Fruit fly (Drosophila melanogaster) whole organism, embryonic: Measurements from ENCODE around the gene Spn28Dc.

Experiments used
- BtbVII ChIP-seq: fragments of 200-800 bp; sonication (Bioruptor generic); optimal IDR thresholded peaks from 3 replicates; lab custom pipeline; 2017; ENCODE audit warnings: missing biosample characterization, mild to moderate bottlenecking, missing genetic modification characterization
- CG10366 ChIP-seq: fragments of 200-800 bp; sonication (Bioruptor generic); IDR thresholded peaks from 2 replicates; pipeline ENCODE4 v1.3.6; 2022; ENCODE audit warnings: missing biosample characterization, missing genetic modification characterization
- CG10543 ChIP-seq: fragments of 200-800 bp; sonication (Bioruptor generic); optimal IDR thresholded peaks from 3 replicates; lab custom pipeline; 2017; ENCODE audit warnings: missing biosample characterization, mild to moderate bottlenecking, missing genetic modification characterization, moderate library complexity
- CG10979 ChIP-seq: fragments of 200-800 bp; sonication (Bioruptor generic); optimal IDR thresholded peaks from 2 replicates; lab custom pipeline; 2018; ENCODE audit warnings: missing biosample characterization, mild to moderate bottlenecking, missing genetic modification characterization, moderate library complexity
- CG11504 ChIP-seq: fragments of 200-800 bp; sonication (Bioruptor generic); optimal IDR thresholded peaks from 3 replicates; lab custom pipeline; 2019; ENCODE audit warnings: missing biosample characterization, mild to moderate bottlenecking, missing genetic modification characterization, moderate library complexity
- CG11723 ChIP-seq: fragments of 200-800 bp; sonication (Bioruptor generic); optimal IDR thresholded peaks from 2 replicates; lab custom pipeline; 2017; ENCODE audit warnings: missing biosample characterization, mild to moderate bottlenecking, missing genetic modification characterization
- CG12769 ChIP-seq: fragments of 200-800 bp; sonication (Bioruptor generic); optimal IDR thresholded peaks from 2 replicates; lab custom pipeline; 2019; ENCODE audit warnings: missing biosample characterization, mild to moderate bottlenecking, missing genetic modification characterization, moderate library complexity
- CG13287 ChIP-seq: fragments of 200-800 bp; sonication (Bioruptor generic); IDR thresholded peaks from 2 replicates; pipeline ENCODE4 v1.3.6; 2022; ENCODE audit warnings: missing biosample characterization, missing genetic modification characterization; ENCODE audit not compliant: partially characterized antibody
- CG13894 ChIP-seq: fragments of 200-800 bp; sonication (Bioruptor generic); optimal IDR thresholded peaks from 3 replicates; lab custom pipeline; 2018; ENCODE audit warnings: missing biosample characterization, mild to moderate bottlenecking, missing genetic modification characterization, moderate library complexity
- CG15269 ChIP-seq: fragments of 200-800 bp; sonication (Bioruptor generic); optimal IDR thresholded peaks from 2 replicates; lab custom pipeline; 2018; ENCODE audit warnings: missing biosample characterization, mild to moderate bottlenecking, missing genetic modification characterization, moderate library complexity
- CG15514 ChIP-seq: fragments of 200-800 bp; sonication (Bioruptor generic); optimal IDR thresholded peaks from 3 replicates; lab custom pipeline; 2017; ENCODE audit warnings: missing biosample characterization, missing genetic modification characterization, mild to moderate bottlenecking, moderate library complexity, missing genetic modification reagents
- CG18476 ChIP-seq: fragments of 200-800 bp; sonication (Bioruptor generic); optimal IDR thresholded peaks from 2 replicates; lab custom pipeline; 2016; ENCODE audit warnings: missing biosample characterization, mild to moderate bottlenecking, missing genetic modification characterization
- CG2199 ChIP-seq: fragments of 200-800 bp; sonication (Bioruptor generic); IDR thresholded peaks from 3 replicates; pipeline ENCODE4 v1.3.6; 2022; ENCODE audit warnings: missing biosample characterization, missing genetic modification characterization
- CG2678 ChIP-seq: fragments of 200-800 bp; sonication (Bioruptor generic); optimal IDR thresholded peaks from 3 replicates; lab custom pipeline; 2019; ENCODE audit warnings: missing biosample characterization, mild to moderate bottlenecking, missing genetic modification characterization, moderate library complexity
- CG34376 ChIP-seq: fragments of 200-800 bp; sonication (Bioruptor generic); optimal IDR thresholded peaks from 2 replicates; lab custom pipeline; 2018; ENCODE audit warnings: missing biosample characterization, mild to moderate bottlenecking, missing genetic modification characterization
- CG9932 ChIP-seq: fragments of 200-800 bp; sonication (Bioruptor generic); IDR thresholded peaks from 2 replicates; pipeline ENCODE4 v1.3.6; 2022; ENCODE audit warnings: missing biosample characterization, missing genetic modification characterization
- CTCF ChIP-seq: fragments of 200-800 bp; sonication (Bioruptor generic); optimal IDR thresholded peaks from 2 replicates; lab custom pipeline; 2017; ENCODE audit warnings: missing biosample characterization, mild to moderate bottlenecking, missing genetic modification characterization, moderate library complexity
- Chrac-16 ChIP-seq: fragments of 200-800 bp; sonication (Bioruptor generic); optimal IDR thresholded peaks from 3 replicates; lab custom pipeline; 2016; ENCODE audit warnings: missing biosample characterization, missing genetic modification characterization
- Deaf1 ChIP-seq: fragments of 200-800 bp; optimal IDR thresholded peaks from 3 replicates; lab custom pipeline; 2019; ENCODE audit warnings: missing biosample characterization, mild to moderate bottlenecking, missing genetic modification characterization, moderate library complexity
- Hr39 ChIP-seq: fragments of >200 bp; optimal IDR thresholded peaks from 2 replicates; lab custom pipeline; 2017
- Jarid2 ChIP-seq: fragments of 200-800 bp; sonication (Bioruptor generic); optimal IDR thresholded peaks from 3 replicates; lab custom pipeline; 2017; ENCODE audit warnings: mild to moderate bottlenecking, missing biosample characterization, missing genetic modification reagents, missing genetic modification characterization
- Med ChIP-seq: fragments of 200-800 bp; sonication (Bioruptor generic); peaks from one replicate; lab custom pipeline; 2016; ENCODE audit warnings: missing biosample characterization, missing genetic modification characterization, mild to moderate bottlenecking, inconsistent platforms, moderate library complexity
- Pdp1 ChIP-seq, 2 experiments: fragments of 200-800 bp; sonication (Bioruptor generic); optimal IDR thresholded peaks; 3 replicates each; lab custom pipeline; 2016; ENCODE audit warnings: missing biosample characterization in 2 of 2, missing genetic modification characterization in 2 of 2, mild to moderate bottlenecking in 1 of 2, moderate library complexity in 1 of 2
- Trl ChIP-seq, 3 experiments: fragments of >200 bp in 2 of 3; fragments of 200-800 bp in 1 of 3; sonication (Bioruptor generic) in 1 of 3; optimal IDR thresholded peaks; 2 replicates in 1 of 3; 3 replicates in 2 of 3; lab custom pipeline; 2016 to 2017; ENCODE audit warnings: missing biosample characterization in 1 of 3, missing genetic modification characterization in 1 of 3
- abd-A ChIP-seq: fragments of 200-800 bp; sonication (Bioruptor generic); optimal IDR thresholded peaks from 3 replicates; lab custom pipeline; 2019; ENCODE audit warnings: missing biosample characterization, mild to moderate bottlenecking, missing genetic modification characterization, moderate library complexity
- br ChIP-seq: fragments of >200 bp; optimal IDR thresholded peaks from 2 replicates; lab custom pipeline; 2017
- chinmo ChIP-seq: fragments of 200-800 bp; sonication (Bioruptor generic); IDR thresholded peaks from 4 replicates; pipeline ENCODE4 v1.3.6; 2022; ENCODE audit warnings: missing biosample characterization, missing genetic modification characterization; ENCODE audit not compliant: partially characterized antibody
- chm ChIP-seq: fragments of 200-800 bp; sonication (Bioruptor generic); IDR thresholded peaks from 2 replicates; pipeline ENCODE4 v1.3.6; 2022; ENCODE audit warnings: missing biosample characterization, missing genetic modification characterization
- ci ChIP-seq: fragments of 200-800 bp; sonication (Bioruptor generic); IDR thresholded peaks from 3 replicates; pipeline ENCODE4 v1.3.6; 2022; ENCODE audit warnings: missing biosample characterization, missing genetic modification characterization
- cwo ChIP-seq: fragments of 200-800 bp; sonication (Bioruptor generic); optimal IDR thresholded peaks from 3 replicates; lab custom pipeline; 2017; ENCODE audit warnings: missing biosample characterization, missing genetic modification characterization, mild to moderate bottlenecking, moderate library complexity, missing genetic modification reagents
- en ChIP-seq: fragments of 200-800 bp; sonication (Bioruptor generic); optimal IDR thresholded peaks from 2 replicates; lab custom pipeline; 2016; ENCODE audit warnings: missing biosample characterization, missing genetic modification characterization
- ftz-f1 ChIP-seq: fragments of 200-800 bp; sonication (Bioruptor generic); optimal IDR thresholded peaks from 2 replicates; lab custom pipeline; 2016; ENCODE audit warnings: missing biosample characterization, missing genetic modification characterization
- gfzf ChIP-seq: fragments of 200-800 bp; sonication (Bioruptor generic); optimal IDR thresholded peaks from 2 replicates; lab custom pipeline; 2016; ENCODE audit warnings: missing biosample characterization, mild to moderate bottlenecking, missing genetic modification characterization, moderate library complexity
- gro ChIP-seq: fragments of 200-800 bp; sonication (Bioruptor generic); optimal IDR thresholded peaks from 2 replicates; lab custom pipeline; 2016; ENCODE audit warnings: missing biosample characterization, missing genetic modification characterization
- gsb-n ChIP-seq: fragments of 200-800 bp; sonication (Bioruptor generic); optimal IDR thresholded peaks from 3 replicates; lab custom pipeline; 2018; ENCODE audit warnings: missing biosample characterization, mild to moderate bottlenecking, missing genetic modification characterization
- hbn ChIP-seq: fragments of 200-800 bp; sonication (Bioruptor generic); IDR thresholded peaks from 2 replicates; pipeline ENCODE4 v1.3.6; 2022; ENCODE audit warnings: missing biosample characterization, missing genetic modification characterization; ENCODE audit not compliant: partially characterized antibody
- her ChIP-seq: fragments of 200-800 bp; sonication (Bioruptor generic); optimal IDR thresholded peaks from 2 replicates; lab custom pipeline; 2016; ENCODE audit warnings: missing biosample characterization, missing genetic modification characterization
- knrl ChIP-seq: fragments of 200-800 bp; sonication (Bioruptor generic); IDR thresholded peaks from 3 replicates; pipeline ENCODE4 v1.3.6; 2022; ENCODE audit warnings: missing biosample characterization, missing genetic modification characterization; ENCODE audit not compliant: partially characterized antibody
- otp ChIP-seq: fragments of 200-800 bp; sonication (Bioruptor generic); IDR thresholded peaks from 3 replicates; pipeline ENCODE4, ENCODE4 v1.3.6; 2022; ENCODE audit warnings: missing biosample characterization, missing genetic modification characterization
- salm ChIP-seq: fragments of 200-800 bp; sonication (Bioruptor generic); optimal IDR thresholded peaks from 2 replicates; lab custom pipeline; 2018; ENCODE audit warnings: missing biosample characterization, mild to moderate bottlenecking, missing genetic modification characterization
- sd ChIP-seq: fragments of 200-800 bp; sonication (Bioruptor generic); optimal IDR thresholded peaks from 3 replicates; lab custom pipeline; 2018; ENCODE audit warnings: missing biosample characterization, mild to moderate bottlenecking, missing genetic modification characterization, moderate library complexity
- sens ChIP-seq: fragments of 200-800 bp; sonication (Bioruptor generic); peaks from one replicate; lab custom pipeline; 2016; ENCODE audit warnings: missing biosample characterization, missing genetic modification characterization
- tgo ChIP-seq: fragments of 200-800 bp; sonication (Bioruptor generic); IDR thresholded peaks from 3 replicates; pipeline ENCODE4 v1.3.6; 2022; ENCODE audit warnings: missing biosample characterization, missing genetic modification characterization
- wdn ChIP-seq: fragments of 200-800 bp; sonication (Bioruptor generic); IDR thresholded peaks from 2 replicates; pipeline ENCODE4 v1.3.6; 2022; ENCODE audit warnings: missing biosample characterization, missing genetic modification characterization
- zf30C ChIP-seq: fragments of 200-800 bp; sonication (Bioruptor generic); optimal IDR thresholded peaks from 3 replicates; lab custom pipeline; 2018; ENCODE audit warnings: missing biosample characterization, mild to moderate bottlenecking, missing genetic modification characterization

The Spn28Dc gene

dm6 chr2L:8024325-8024724 lies 17.3 kb upstream of the Spn28Dc start:
- TF ChIP-seq CG10366 (GFP tag; lab: Robert Waterston, UW) (no peak), CG10979 (peak; percentile 47), Chrac-16 (no peak), CTCF (GFP tag; lab: Kevin White, UChicago) (peak; percentile 83), chinmo (GFP tag; lab: Robert Waterston, UW) (0 out of 4 replicates have a peak, but pooled peaks have one; percentile 1), sens (peak; percentile 1), CG2199 (GFP tag; lab: Robert Waterston, UW) (0 out of 3 replicates have a peak, but pooled peaks have one; percentile 50)
- TF ChIP-seq, all 482 proteins: peak for 5

DNA sequence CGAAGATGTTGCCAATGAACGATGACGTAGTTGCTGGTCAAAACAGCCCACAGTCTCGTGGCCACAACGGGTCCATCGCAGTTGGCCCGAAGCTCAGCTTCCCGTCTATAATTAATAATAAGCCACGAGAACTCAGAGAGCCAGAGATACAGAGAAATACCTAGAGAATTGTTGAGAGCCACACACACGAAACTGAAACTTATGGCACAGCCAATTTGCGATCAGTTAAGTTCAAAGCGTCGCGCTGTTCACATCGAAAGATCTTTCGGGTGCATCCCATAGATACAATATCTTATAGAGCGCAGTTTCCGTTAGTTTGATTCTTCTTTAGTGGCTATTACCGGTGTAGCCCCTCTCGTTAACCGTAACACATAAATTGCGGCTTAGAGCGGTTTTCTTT lies 5.5 kb upstream of the Spn28Dc start:
- peak; percentile 46 for TF ChIP-seq CG13287 (GFP tag; lab: Robert Waterston, UW)
- no peak for TF ChIP-seq wdn (GFP tag; lab: Robert Waterston, UW)
- TF ChIP-seq en = no peak
- TF ChIP-seq BtbVII (GFP tag; lab: Kevin White, UChicago) = peak; percentile 41
- TF ChIP-seq gfzf (GFP tag; lab: Kevin White, UChicago) = no peak
- peak; percentile 40 for TF ChIP-seq CG10543
- peak; percentile 49 for TF ChIP-seq sens
- no peak for TF ChIP-seq CG18476 (GFP tag; lab: Kevin White, UChicago)
- TF ChIP-seq CG11723 (GFP tag; lab: Kevin White, UChicago) = no peak
- peak; percentile 12 for TF ChIP-seq CG11504 (tag; lab: Kevin White, UChicago)
- no peak for TF ChIP-seq CG2678
- TF ChIP-seq knrl (GFP tag; lab: Robert Waterston, UW) = no peak
- TF ChIP-seq CG34376 (GFP tag; lab: Kevin White, UChicago) = peak; percentile 12
- TF ChIP-seq ftz-f1 (GFP tag; lab: Kevin White, UChicago) = no peak
- TF ChIP-seq Deaf1 (tag; lab: Kevin White, UChicago) = peak; percentile 39
- 0 out of 2 replicates have a peak, but pooled peaks have one; percentile 31 for TF ChIP-seq chm (GFP tag; lab: Robert Waterston, UW)
- TF ChIP-seq salm (tag; lab: Kevin White, UChicago) = no peak
- peak; percentile 88; the same call in 3 of the 4 replicates for TF ChIP-seq chinmo (GFP tag; lab: Robert Waterston, UW)
- 0 out of 3 replicates have a peak, but pooled peaks have one; percentile 61 for TF ChIP-seq CG2199 (GFP tag; lab: Robert Waterston, UW)
- TF ChIP-seq otp (GFP tag; lab: Robert Waterston, UW) = no peak
- TF ChIP-seq ci = peak; percentile 38; the same call in 1 of the 3 replicates
- no peak for TF ChIP-seq cwo (GFP tag; lab: Kevin White, UChicago)
- peak; percentile 1 for TF ChIP-seq CG12769 (tag; lab: Kevin White, UChicago)
- peak; percentile 9 for TF ChIP-seq CG15514 (GFP tag; lab: Kevin White, UChicago)
- no peak for TF ChIP-seq br
- TF ChIP-seq Trl (optimal IDR thresholded peaks at IDR 0.05; lab: Kevin White, UChicago) = peak; percentile 4 to 58
- TF ChIP-seq Trl (GFP tag; optimal IDR thresholded peaks at IDR 0.05; lab: Kevin White, UChicago) = no peak
- peak in 1 of 2 experiments; percentile 8 for TF ChIP-seq Pdp1 (GFP tag; optimal IDR thresholded peaks at IDR 0.05; lab: Kevin White, UChicago)
- TF ChIP-seq Med (GFP tag; lab: Kevin White, UChicago) = peak; percentile 70
- no peak for TF ChIP-seq zf30C
- TF ChIP-seq Hr39 (lab: Kevin White, UChicago) = no peak
- no peak for TF ChIP-seq her (GFP tag; lab: Kevin White, UChicago)
- TF ChIP-seq abd-A = peak; percentile 27
- TF ChIP-seq CG9932 (GFP tag; lab: Robert Waterston, UW) = peak; percentile 21; the same call in 1 of the 2 replicates
- peak; percentile 59 for TF ChIP-seq Jarid2 (GFP tag; lab: Kevin White, UChicago)
- peak; percentile 30 for TF ChIP-seq CG15269 (tag; lab: Kevin White, UChicago)
- no peak for TF ChIP-seq tgo (GFP tag; lab: Robert Waterston, UW)
- TF ChIP-seq hbn (GFP tag; lab: Robert Waterston, UW) = no peak
- no peak for TF ChIP-seq gro
- TF ChIP-seq sd = peak; percentile 81
- TF ChIP-seq gsb-n (tag; lab: Kevin White, UChicago) = no peak
- TF ChIP-seq CG13894 = peak; percentile 38
- TF ChIP-seq, all 482 proteins: peak for 22
